Fruit fly (Drosophila melanogaster) whole organism: ENCODE data around the gene CG5516.

Source experiments
- Dll ChIP-seq: fragments of >200 bp; optimal IDR thresholded peaks from 2 replicates; lab custom pipeline; 2017
- psq ChIP-seq: fragments of >200 bp; optimal IDR thresholded peaks from 2 replicates; lab custom pipeline; 2017

DNA sequence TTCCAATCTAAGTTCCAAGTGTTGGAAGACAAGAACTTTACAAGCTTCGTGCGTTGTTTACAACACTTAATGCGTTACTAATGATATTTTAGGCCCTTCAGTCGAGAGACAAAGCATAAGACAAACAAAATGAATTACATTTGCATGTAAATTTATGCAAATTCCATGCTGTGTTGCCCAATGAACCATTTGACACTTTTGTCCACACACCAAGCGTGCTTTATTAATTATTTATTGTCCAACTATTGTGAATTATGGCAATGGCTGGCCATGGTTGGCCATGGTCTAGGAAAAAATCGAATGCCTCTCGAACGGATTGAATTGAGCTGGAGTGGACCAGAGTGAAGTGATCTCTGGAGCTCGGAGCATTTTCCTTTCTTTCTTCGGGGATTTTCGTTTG lies 35.6 kb upstream of the CG5516 start:
- TF ChIP-seq Dll (lab: Kevin White, UChicago) = no peak
- no peak for TF ChIP-seq psq
